Worm (Caenorhabditis elegans) whole organism, L1 larva: Measurements from ENCODE around the gene Y64G10A.2.

Experiments used
- C16A3.4 ChIP-seq: fragments of 150-350 bp; optimal IDR thresholded peaks from 2 replicates; lab custom pipeline; 2014; ENCODE audit warnings: missing biosample characterization, missing genetic modification characterization
- C34B4.2 ChIP-seq: sonication (generic microtip); optimal IDR thresholded peaks from 2 replicates; lab custom pipeline; 2017; ENCODE audit warnings: mild to moderate bottlenecking, missing genetic modification characterization, missing compliant biosample characterization
- Y116A8C.19 ChIP-seq: sonication (generic microtip); optimal IDR thresholded peaks from 2 replicates; lab custom pipeline; 2016; ENCODE audit warnings: missing compliant biosample characterization, missing genetic modification characterization, borderline replicate concordance
- aha-1 ChIP-seq: fragments of 150-350 bp; optimal IDR thresholded peaks from 2 replicates; lab custom pipeline; 2014; ENCODE audit warnings: missing biosample characterization, missing genetic modification characterization
- aly-2 ChIP-seq: fragments of 150-350 bp; optimal IDR thresholded peaks from 2 replicates; lab custom pipeline; 2014; ENCODE audit warnings: missing biosample characterization, missing genetic modification characterization
- ama-1 ChIP-seq: fragments of 150-350 bp; optimal IDR thresholded peaks from 2 replicates; lab custom pipeline; 2014
- blmp-1 ChIP-seq: fragments of 150-350 bp; optimal IDR thresholded peaks from 2 replicates; lab custom pipeline; 2014; ENCODE audit warnings: missing biosample characterization, missing genetic modification characterization
- ceh-63 ChIP-seq: fragments of 200-800 bp; sonication (Bioruptor generic); optimal IDR thresholded peaks from 2 replicates; lab custom pipeline; 2018; ENCODE audit warnings: mild to moderate bottlenecking, missing genetic modification characterization, missing compliant biosample characterization
- ceh-90 ChIP-seq: sonication (generic microtip); optimal IDR thresholded peaks from 2 replicates; lab custom pipeline; 2016; ENCODE audit warnings: missing genetic modification characterization, missing compliant biosample characterization
- dpl-1 ChIP-seq, 3 experiments: fragments of 150-350 bp in 2 of 3; sonication (generic microtip) in 1 of 3; optimal IDR thresholded peaks; 2 replicates each; lab custom pipeline; 2014 to 2017; ENCODE audit warnings: missing biosample characterization in 3 of 3, missing genetic modification characterization in 3 of 3, missing genetic modification reagents in 3 of 3
- dsc-1 ChIP-seq: sonication (generic microtip); optimal IDR thresholded peaks from 2 replicates; lab custom pipeline; 2016; ENCODE audit warnings: mild to moderate bottlenecking, missing genetic modification characterization, missing compliant biosample characterization
- egl-13 ChIP-seq: sonication (generic microtip); optimal IDR thresholded peaks from 2 replicates; lab custom pipeline; 2016; ENCODE audit warnings: missing genotype, missing genetic modification reagents, missing genetic modification characterization, missing compliant biosample characterization
- elt-3 ChIP-seq, 6 experiments: fragments of 150-350 bp in 1 of 6; sonication (generic microtip); optimal IDR thresholded peaks; 2 replicates each; lab custom pipeline; 2017 to 2018; ENCODE audit warnings: missing biosample characterization in 6 of 6, missing genetic modification characterization in 6 of 6, inconsistent platforms in 1 of 6
- ets-5 ChIP-seq: fragments of 200-800 bp; sonication (Bioruptor generic); IDR thresholded peaks from 2 replicates; pipeline ENCODE4 v1.3.6; 2022; ENCODE audit warnings: missing genetic modification characterization, missing compliant biosample characterization
- fkh-8 ChIP-seq: sonication (generic microtip); optimal IDR thresholded peaks from 2 replicates; lab custom pipeline; 2016; ENCODE audit warnings: mild to moderate bottlenecking, missing genetic modification characterization, missing compliant biosample characterization
- fos-1 ChIP-seq: fragments of 150-350 bp; optimal IDR thresholded peaks from 2 replicates; lab custom pipeline; 2014; ENCODE audit warnings: missing biosample characterization, missing genetic modification characterization
- grh-1 ChIP-seq: fragments of 200-800 bp; sonication (Bioruptor generic); IDR thresholded peaks from 2 replicates; pipeline ENCODE4 v1.3.6; 2022; ENCODE audit warnings: missing genetic modification reagents, missing genetic modification characterization, missing compliant biosample characterization
- hlh-17 ChIP-seq: fragments of 200-800 bp; sonication (Bioruptor generic); optimal IDR thresholded peaks from 2 replicates; lab custom pipeline; 2018; ENCODE audit warnings: missing genetic modification characterization, mild to moderate bottlenecking, missing compliant biosample characterization, moderate library complexity, borderline replicate concordance
- hlh-4 ChIP-seq: sonication (generic microtip); optimal IDR thresholded peaks from 2 replicates; lab custom pipeline; 2016; ENCODE audit warnings: mild to moderate bottlenecking, missing genetic modification characterization, missing compliant biosample characterization
- isw-1 ChIP-seq: fragments of 200-800 bp; sonication (Bioruptor generic); IDR thresholded peaks from 2 replicates; pipeline ENCODE4 v1.3.6; 2022; ENCODE audit warnings: missing genetic modification characterization, missing compliant biosample characterization
- jun-1 ChIP-seq: fragments of 150-350 bp; optimal IDR thresholded peaks from 2 replicates; lab custom pipeline; 2014; ENCODE audit warnings: missing biosample characterization, missing genetic modification reagents, missing genetic modification characterization
- lin-39 ChIP-seq: fragments of 150-350 bp; optimal IDR thresholded peaks from 2 replicates; lab custom pipeline; 2014; ENCODE audit warnings: missing biosample characterization, missing genetic modification reagents, missing genetic modification characterization
- lir-3 ChIP-seq: sonication (generic microtip); optimal IDR thresholded peaks from 2 replicates; lab custom pipeline; 2016; ENCODE audit warnings: mild to moderate bottlenecking, missing genetic modification characterization, moderate library complexity, missing compliant biosample characterization; ENCODE audit not compliant: poor library complexity
- lsy-2 ChIP-seq, 2 experiments: fragments of 150-350 bp; optimal IDR thresholded peaks; 2 replicates each; lab custom pipeline; 2014; ENCODE audit warnings: missing biosample characterization in 2 of 2, missing genetic modification characterization in 2 of 2
- mdl-1 ChIP-seq, 2 experiments: fragments of 150-350 bp; optimal IDR thresholded peaks; 2 replicates each; lab custom pipeline; 2014 to 2017; ENCODE audit warnings: missing biosample characterization in 2 of 2, missing genetic modification characterization in 2 of 2, inconsistent platforms in 1 of 2
- mef-2 ChIP-seq: fragments of 150-350 bp; optimal IDR thresholded peaks from 2 replicates; lab custom pipeline; 2014; ENCODE audit warnings: missing biosample characterization, missing genetic modification characterization
- mep-1 ChIP-seq: fragments of 150-350 bp; optimal IDR thresholded peaks from 2 replicates; lab custom pipeline; 2014; ENCODE audit warnings: missing biosample characterization, missing genetic modification characterization
- nhr-12 ChIP-seq: sonication (generic microtip); optimal IDR thresholded peaks from 2 replicates; lab custom pipeline; 2017; ENCODE audit warnings: missing biosample characterization, missing genetic modification characterization
- nhr-19 ChIP-seq: fragments of 200-800 bp; sonication (Bioruptor generic); conservative IDR thresholded peaks from 2 replicates; pipeline ENCODE4 v1.3.6; 2022; ENCODE audit warnings: missing genetic modification characterization, missing compliant biosample characterization
- nhr-20 ChIP-seq: sonication (generic microtip); optimal IDR thresholded peaks from 2 replicates; lab custom pipeline; 2016; ENCODE audit warnings: mild to moderate bottlenecking, missing genetic modification characterization, missing compliant biosample characterization
- nhr-237 ChIP-seq: fragments of 150-350 bp; optimal IDR thresholded peaks from 2 replicates; lab custom pipeline; 2014; ENCODE audit warnings: missing biosample characterization, missing genetic modification characterization
- nhr-47 ChIP-seq: sonication (generic microtip); optimal IDR thresholded peaks from 2 replicates; lab custom pipeline; 2016; ENCODE audit warnings: mild to moderate bottlenecking, missing genetic modification characterization, moderate library complexity, missing compliant biosample characterization
- nhr-71 ChIP-seq: sonication (generic microtip); optimal IDR thresholded peaks from 2 replicates; lab custom pipeline; 2016; ENCODE audit warnings: mild to moderate bottlenecking, missing genetic modification characterization, moderate library complexity, missing compliant biosample characterization
- nhr-77 ChIP-seq: fragments of 150-350 bp; optimal IDR thresholded peaks from 2 replicates; lab custom pipeline; 2014; ENCODE audit warnings: missing biosample characterization, missing genetic modification characterization
- nhr-84 ChIP-seq: sonication (generic microtip); optimal IDR thresholded peaks from 2 replicates; lab custom pipeline; 2017; ENCODE audit warnings: missing biosample characterization, missing genetic modification characterization
- rnt-1 ChIP-seq: sonication (generic microtip); optimal IDR thresholded peaks from 2 replicates; lab custom pipeline; 2016; ENCODE audit warnings: mild to moderate bottlenecking, missing genetic modification characterization, moderate library complexity, missing compliant biosample characterization
- skn-1 ChIP-seq: fragments of 150-350 bp; optimal IDR thresholded peaks from 2 replicates; lab custom pipeline; 2014; ENCODE audit warnings: missing biosample characterization, missing genetic modification characterization
- snpc-4 ChIP-seq: fragments of 150-350 bp; optimal IDR thresholded peaks from 2 replicates; lab custom pipeline; 2014; ENCODE audit warnings: missing biosample characterization, missing genetic modification characterization
- snu-23 ChIP-seq: sonication (generic microtip); optimal IDR thresholded peaks from 2 replicates; lab custom pipeline; 2016; ENCODE audit warnings: missing genetic modification characterization, missing compliant biosample characterization
- sptf-1 ChIP-seq: fragments of 150-350 bp; optimal IDR thresholded peaks from 2 replicates; lab custom pipeline; 2014; ENCODE audit warnings: missing biosample characterization, missing genetic modification characterization
- sup-37 ChIP-seq: fragments of 200-800 bp; sonication (Bioruptor generic); optimal IDR thresholded peaks from 2 replicates; lab custom pipeline; 2018; ENCODE audit warnings: mild to moderate bottlenecking, missing genetic modification characterization, missing compliant biosample characterization
- tbx-2 ChIP-seq: sonication (generic microtip); optimal IDR thresholded peaks from 2 replicates; lab custom pipeline; 2016; ENCODE audit warnings: missing genetic modification characterization, missing compliant biosample characterization
- tlp-1 ChIP-seq: fragments of 150-350 bp; optimal IDR thresholded peaks from 2 replicates; lab custom pipeline; 2014; ENCODE audit warnings: missing biosample characterization, missing genetic modification characterization
- unc-130 ChIP-seq: fragments of 150-350 bp; optimal IDR thresholded peaks from 2 replicates; lab custom pipeline; 2017; ENCODE audit warnings: missing biosample characterization, missing genetic modification characterization, inconsistent platforms
- unc-62 ChIP-seq: fragments of 150-350 bp; optimal IDR thresholded peaks from 2 replicates; lab custom pipeline; 2014; ENCODE audit warnings: missing biosample characterization, missing genetic modification reagents, missing genetic modification characterization
- unc-86 ChIP-seq: sonication (generic microtip); optimal IDR thresholded peaks from 2 replicates; lab custom pipeline; 2016; ENCODE audit warnings: missing genetic modification characterization, missing compliant biosample characterization
- unc-98 ChIP-seq: fragments of 200-800 bp; sonication (Bioruptor generic); IDR thresholded peaks from 2 replicates; pipeline ENCODE4 v1.3.6; 2022; ENCODE audit warnings: missing genetic modification characterization, missing compliant biosample characterization
- vab-15 ChIP-seq: sonication (generic microtip); optimal IDR thresholded peaks from 2 replicates; lab custom pipeline; 2017; ENCODE audit warnings: missing genotype, mild to moderate bottlenecking, missing genetic modification characterization, missing compliant biosample characterization
- zag-1 ChIP-seq: fragments of 150-350 bp; optimal IDR thresholded peaks from 2 replicates; lab custom pipeline; 2014; ENCODE audit warnings: missing biosample characterization, missing genetic modification characterization
- zip-4 ChIP-seq: fragments of 200-800 bp; sonication (Bioruptor generic); optimal IDR thresholded peaks from 2 replicates; lab custom pipeline; 2018; ENCODE audit warnings: mild to moderate bottlenecking, missing genetic modification characterization, moderate library complexity, missing compliant biosample characterization

The Y64G10A.2 gene

DNA sequence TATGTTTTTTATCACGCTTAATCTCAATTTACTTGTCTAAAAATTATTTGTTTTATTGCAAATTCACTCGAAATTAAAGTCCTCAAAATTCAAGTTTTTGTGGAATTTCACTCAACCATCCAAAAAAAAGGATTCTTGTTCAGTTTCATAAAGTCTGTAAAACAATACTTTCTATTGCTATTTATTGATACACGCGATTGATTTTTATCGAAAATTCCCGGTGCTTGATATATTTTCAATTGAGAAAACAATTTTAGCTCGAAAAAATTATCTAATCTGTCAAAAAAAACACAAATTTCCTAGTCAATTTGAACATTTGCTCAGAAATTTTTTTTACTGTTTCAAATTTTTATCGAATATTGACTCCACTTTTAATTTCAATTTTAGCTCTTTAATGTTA is 25.7 kb upstream of the Y64G10A.2 start:
- TF ChIP-seq aha-1 (tag; lab: Kevin White, UChicago) (no peak), nhr-12 (tag; lab: Kevin White, UChicago) (no peak), tlp-1 (tag; lab: Kevin White, UChicago) (no peak), isw-1 (GFP tag; lab: Robert Waterston, UW) (no peak), tbx-2 (tag; lab: Kevin White, UChicago) (no peak), fkh-8 (no peak), lin-39 (tag; lab: Kevin White, UChicago) (no peak), mef-2 (no peak), ama-1 (lab: Kevin White, UChicago) (no peak), zag-1 (tag; lab: Kevin White, UChicago) (no peak), unc-98 (GFP tag; lab: Robert Waterston, UW) (no peak)

DNA sequence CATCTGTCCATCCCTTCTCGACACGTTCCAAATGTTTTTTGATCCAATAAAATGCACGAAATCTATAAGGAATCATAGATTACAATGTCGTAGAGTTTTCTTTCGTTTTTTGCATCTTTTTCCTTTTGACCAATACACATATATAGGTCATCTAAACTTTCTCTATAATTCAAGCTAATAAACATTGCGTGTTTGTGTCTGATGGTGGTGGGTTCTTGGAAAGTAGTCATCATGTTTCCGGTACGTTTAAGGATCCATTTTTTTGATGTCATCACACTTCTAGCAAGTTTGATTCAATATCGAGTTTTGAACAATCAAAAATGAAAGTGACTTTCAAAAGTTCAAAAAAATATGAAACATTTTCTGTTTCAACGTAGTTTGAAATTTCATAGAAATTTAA is 24.6 kb upstream of the Y64G10A.2 start:
- TF ChIP-seq nhr-47 (tag; lab: Kevin White, UChicago) (peak; percentile 17), dpl-1 (GFP tag; optimal IDR thresholded peaks at IDR 0.05; lab: Kevin White, UChicago) (no peak), egl-13 (peak; percentile 81), nhr-71 (peak; percentile 68)

ce11 chrIV:14260761-14261160 is 16.5 kb upstream of the Y64G10A.2 start:
- TF ChIP-seq mdl-1 (tag; optimal IDR thresholded peaks at IDR 0.05; lab: Kevin White, UChicago) (no peak), snpc-4 (tag; lab: Kevin White, UChicago) (no peak), hlh-17 (no peak), vab-15 (tag; lab: Kevin White, UChicago) (no peak), egl-13 (peak; percentile 71), sup-37 (GFP tag; lab: Kevin White, UChicago) (no peak), fos-1 (tag; lab: Kevin White, UChicago) (peak; percentile 0), unc-86 (tag; lab: Kevin White, UChicago) (peak; percentile 70), dsc-1 (peak; percentile 40), ets-5 (GFP tag; lab: Robert Waterston, UW) (no peak), blmp-1 (tag; lab: Kevin White, UChicago) (no peak), lir-3 (tag; lab: Kevin White, UChicago) (no peak), skn-1 (no peak), C16A3.4 (tag; lab: Kevin White, UChicago) (no peak), hlh-4 (tag; lab: Kevin White, UChicago) (no peak), mef-2 (no peak), jun-1 (tag; lab: Kevin White, UChicago) (no peak), grh-1 (GFP tag; lab: Robert Waterston, UW) (no peak), dpl-1 (GFP tag; optimal IDR thresholded peaks at IDR 0.05; lab: Kevin White, UChicago) (peak in 1 of 3 experiments; percentile 19), ceh-63 (no peak), nhr-20 (tag; lab: Kevin White, UChicago) (no peak), fkh-8 (peak; percentile 73), nhr-19 (GFP tag; lab: Robert Waterston, UW) (no peak), lsy-2 (tag; optimal IDR thresholded peaks at IDR 0.05; lab: Kevin White, UChicago) (peak; percentile 27 to 60), aly-2 (tag; lab: Kevin White, UChicago) (no peak), C34B4.2 (tag; lab: Kevin White, UChicago) (no peak), unc-62 (GFP tag; lab: Kevin White, UChicago) (no peak), Y116A8C.19 (no peak), unc-130 (tag; lab: Kevin White, UChicago) (no peak), sptf-1 (tag; lab: Kevin White, UChicago) (no peak), zip-4 (GFP tag; lab: Kevin White, UChicago) (no peak), ceh-90 (tag; lab: Kevin White, UChicago) (no peak), nhr-47 (tag; lab: Kevin White, UChicago) (peak; percentile 62), unc-98 (GFP tag; lab: Robert Waterston, UW) (no peak), mep-1 (tag; lab: Kevin White, UChicago) (peak; percentile 63), snu-23 (peak; percentile 44), nhr-84 (tag; lab: Kevin White, UChicago) (no peak), nhr-77 (tag; lab: Kevin White, UChicago) (no peak), elt-3 (tag; optimal IDR thresholded peaks at IDR 0.05; lab: Kevin White, UChicago) (no peak), nhr-237 (tag; lab: Kevin White, UChicago) (no peak), rnt-1 (tag; lab: Kevin White, UChicago) (no peak)
